Fruit fly (Drosophila melanogaster) whole organism, embryonic: ENCODE data around the gene CG16790.

Experiments
- Atf-2 ChIP-seq: fragments of 200-800 bp; sonication (Bioruptor generic); optimal IDR thresholded peaks from 2 replicates; lab custom pipeline; 2016; ENCODE audit warnings: missing biosample characterization, missing genetic modification characterization
- Atf3 ChIP-seq: fragments of 200-800 bp; sonication (Bioruptor generic); optimal IDR thresholded peaks from 3 replicates; lab custom pipeline; 2016; ENCODE audit warnings: missing biosample characterization, missing genetic modification characterization
- B-H1 ChIP-seq: fragments of 200-800 bp; sonication (Bioruptor generic); IDR thresholded peaks from 3 replicates; pipeline ENCODE4 v1.3.6; 2022; ENCODE audit warnings: missing biosample characterization, missing genetic modification characterization
- CG10431 ChIP-seq: fragments of 200-800 bp; sonication (Bioruptor generic); optimal IDR thresholded peaks from 3 replicates; lab custom pipeline; 2018; ENCODE audit warnings: missing biosample characterization, mild to moderate bottlenecking, missing genetic modification characterization
- CG11695 ChIP-seq: fragments of 200-800 bp; sonication (Bioruptor generic); IDR thresholded peaks from 3 replicates; pipeline ENCODE4 v1.3.6; 2022; ENCODE audit warnings: missing biosample characterization, missing genetic modification characterization
- CG11696 ChIP-seq: fragments of 200-800 bp; sonication (Bioruptor generic); IDR thresholded peaks from 2 replicates; pipeline ENCODE4 v1.3.6; 2022; ENCODE audit warnings: missing biosample characterization, missing genetic modification characterization
- CG15269 ChIP-seq: fragments of 200-800 bp; sonication (Bioruptor generic); optimal IDR thresholded peaks from 2 replicates; lab custom pipeline; 2018; ENCODE audit warnings: missing biosample characterization, mild to moderate bottlenecking, missing genetic modification characterization, moderate library complexity
- CG16779 ChIP-seq: fragments of 200-800 bp; sonication (Bioruptor generic); IDR thresholded peaks from 2 replicates; pipeline ENCODE4 v1.3.6; 2022; ENCODE audit warnings: missing biosample characterization, missing genetic modification characterization
- CG16813 ChIP-seq: fragments of 200-800 bp; sonication (Bioruptor generic); IDR thresholded peaks from 3 replicates; pipeline ENCODE4 v1.3.6; 2022; ENCODE audit warnings: missing biosample characterization, missing genetic modification characterization; ENCODE audit not compliant: partially characterized antibody
- CG17912 ChIP-seq: fragments of 200-800 bp; sonication (Bioruptor generic); optimal IDR thresholded peaks from 2 replicates; lab custom pipeline; 2018; ENCODE audit warnings: missing biosample characterization, mild to moderate bottlenecking, missing genetic modification characterization
- CG18476 ChIP-seq: fragments of 200-800 bp; sonication (Bioruptor generic); optimal IDR thresholded peaks from 2 replicates; lab custom pipeline; 2016; ENCODE audit warnings: missing biosample characterization, mild to moderate bottlenecking, missing genetic modification characterization
- CG3838 ChIP-seq: fragments of 200-800 bp; sonication (Bioruptor generic); optimal IDR thresholded peaks from 3 replicates; lab custom pipeline; 2016; ENCODE audit warnings: missing biosample characterization, missing genetic modification characterization
- CG43689 ChIP-seq: fragments of 200-800 bp; sonication (Bioruptor generic); IDR thresholded peaks from 2 replicates; pipeline ENCODE4 v1.3.6; 2022; ENCODE audit warnings: missing biosample characterization, missing genetic modification characterization
- CG4854 ChIP-seq: fragments of 200-800 bp; sonication (Bioruptor generic); optimal IDR thresholded peaks from 2 replicates; lab custom pipeline; 2016; ENCODE audit warnings: missing biosample characterization, missing genetic modification characterization, inconsistent platforms
- CG5953 ChIP-seq: fragments of 200-800 bp; sonication (Bioruptor generic); IDR thresholded peaks from 2 replicates; pipeline ENCODE4 v1.3.6; 2022; ENCODE audit warnings: missing biosample characterization, missing genetic modification characterization
- CG6175 ChIP-seq: fragments of 200-800 bp; sonication (Bioruptor generic); IDR thresholded peaks from 3 replicates; pipeline ENCODE4 v1.3.6; 2022; ENCODE audit warnings: missing biosample characterization, missing genetic modification characterization
- CG8388 ChIP-seq: fragments of 200-800 bp; sonication (Bioruptor generic); optimal IDR thresholded peaks from 2 replicates; lab custom pipeline; 2019; ENCODE audit warnings: missing biosample characterization, mild to moderate bottlenecking, missing genetic modification characterization, moderate library complexity
- CG9437 ChIP-seq: fragments of 200-800 bp; sonication (Bioruptor generic); optimal IDR thresholded peaks from 2 replicates; lab custom pipeline; 2018; ENCODE audit warnings: missing biosample characterization, mild to moderate bottlenecking, missing genetic modification characterization
- Dip3 ChIP-seq: fragments of 200-800 bp; sonication (Bioruptor generic); optimal IDR thresholded peaks from 3 replicates; lab custom pipeline; 2016; ENCODE audit warnings: missing biosample characterization, missing genetic modification characterization
- Doc3 ChIP-seq: fragments of 200-800 bp; sonication (Bioruptor generic); IDR thresholded peaks from 3 replicates; pipeline ENCODE4 v1.3.6; 2022; ENCODE audit warnings: missing biosample characterization, missing genetic modification characterization; ENCODE audit not compliant: partially characterized antibody
- Drgx ChIP-seq: fragments of 200-800 bp; sonication (Bioruptor generic); IDR thresholded peaks from 2 replicates; pipeline ENCODE4 v1.3.6; 2022; ENCODE audit warnings: missing biosample characterization, missing genetic modification characterization
- Elba2 ChIP-seq: fragments of 200-800 bp; sonication (Bioruptor generic); optimal IDR thresholded peaks from 3 replicates; lab custom pipeline; 2016; ENCODE audit warnings: missing biosample characterization, missing genetic modification characterization
- Gsc ChIP-seq: fragments of 200-800 bp; sonication (Bioruptor generic); IDR thresholded peaks from 2 replicates; pipeline ENCODE4 v1.3.6; 2022; ENCODE audit warnings: missing biosample characterization, missing genetic modification characterization
- H2.0 ChIP-seq: fragments of 200-800 bp; sonication (Bioruptor generic); IDR thresholded peaks from 2 replicates; pipeline ENCODE4 v1.3.6; 2022; ENCODE audit warnings: missing biosample characterization, missing genetic modification characterization
- HLH3B ChIP-seq: fragments of 200-800 bp; sonication (Bioruptor generic); IDR thresholded peaks from 2 replicates; pipeline ENCODE4 v1.3.6; 2022; ENCODE audit warnings: missing biosample characterization, missing genetic modification characterization
- HLH4C ChIP-seq: fragments of 200-800 bp; sonication (Bioruptor generic); IDR thresholded peaks from 3 replicates; pipeline ENCODE4 v1.3.6; 2022; ENCODE audit warnings: missing biosample characterization, missing genetic modification characterization; ENCODE audit not compliant: partially characterized antibody
- HLH54F ChIP-seq: fragments of 200-800 bp; sonication (Bioruptor generic); optimal IDR thresholded peaks from 3 replicates; lab custom pipeline; 2016; ENCODE audit warnings: missing biosample characterization, missing genetic modification characterization
- Hr78 ChIP-seq, 2 experiments: fragments of 200-800 bp in 1 of 2; fragments of >200 bp in 1 of 2; sonication (Bioruptor generic) in 1 of 2; optimal IDR thresholded peaks; 2 replicates each; lab custom pipeline; 2017 to 2019; ENCODE audit warnings: missing biosample characterization in 2 of 2, missing genetic modification characterization in 2 of 2, mild to moderate bottlenecking in 1 of 2, moderate library complexity in 1 of 2
- Kr ChIP-seq: fragments of 200-800 bp; sonication (Bioruptor generic); optimal IDR thresholded peaks from 2 replicates; lab custom pipeline; 2017; ENCODE audit warnings: missing biosample characterization, mild to moderate bottlenecking, missing genetic modification characterization
- Nf-YA ChIP-seq: fragments of 200-800 bp; sonication (Bioruptor generic); IDR thresholded peaks from 2 replicates; pipeline ENCODE4 v1.3.6; 2022; ENCODE audit warnings: missing biosample characterization, missing genetic modification characterization
- Nf-YB ChIP-seq: fragments of 200-800 bp; sonication (Bioruptor generic); optimal IDR thresholded peaks from 3 replicates; lab custom pipeline; 2019; ENCODE audit warnings: missing biosample characterization, mild to moderate bottlenecking, missing genetic modification characterization, moderate library complexity
- Poxn ChIP-seq: fragments of 200-800 bp; sonication (Bioruptor generic); IDR thresholded peaks from 2 replicates; pipeline ENCODE4 v1.3.6; 2022; ENCODE audit warnings: missing biosample characterization, missing genetic modification characterization
- Side ChIP-seq: fragments of 200-800 bp; sonication (Bioruptor generic); optimal IDR thresholded peaks from 2 replicates; lab custom pipeline; 2016; ENCODE audit warnings: missing biosample characterization, missing genetic modification characterization
- Sin3A ChIP-seq: fragments of >200 bp; optimal IDR thresholded peaks from 2 replicates; lab custom pipeline; 2018
- Six4 ChIP-seq: fragments of 200-800 bp; sonication (Bioruptor generic); optimal IDR thresholded peaks from 2 replicates; lab custom pipeline; 2016; ENCODE audit warnings: missing biosample characterization, missing genetic modification characterization
- Sox102F ChIP-seq: fragments of 200-800 bp; sonication (Bioruptor generic); optimal IDR thresholded peaks from 2 replicates; lab custom pipeline; 2018; ENCODE audit warnings: missing biosample characterization, mild to moderate bottlenecking, missing genetic modification characterization, moderate library complexity
- Trl ChIP-seq, 3 experiments: fragments of >200 bp in 2 of 3; fragments of 200-800 bp in 1 of 3; sonication (Bioruptor generic) in 1 of 3; optimal IDR thresholded peaks; 2 replicates in 1 of 3; 3 replicates in 2 of 3; lab custom pipeline; 2016 to 2017; ENCODE audit warnings: missing biosample characterization in 1 of 3, missing genetic modification characterization in 1 of 3
- az2 ChIP-seq: fragments of 200-800 bp; sonication (Bioruptor generic); optimal IDR thresholded peaks from 3 replicates; lab custom pipeline; 2016; ENCODE audit warnings: missing biosample characterization, missing genetic modification characterization
- bowl ChIP-seq: fragments of 200-800 bp; sonication (Bioruptor generic); IDR thresholded peaks from 2 replicates; pipeline ENCODE4 v1.3.6; 2022; ENCODE audit warnings: missing biosample characterization, missing genetic modification characterization
- ci ChIP-seq: fragments of 200-800 bp; sonication (Bioruptor generic); IDR thresholded peaks from 3 replicates; pipeline ENCODE4 v1.3.6; 2022; ENCODE audit warnings: missing biosample characterization, missing genetic modification characterization
- da ChIP-seq: fragments of 200-800 bp; sonication (Bioruptor generic); optimal IDR thresholded peaks from 2 replicates; lab custom pipeline; 2016; ENCODE audit warnings: missing biosample characterization, missing genetic modification characterization
- esg ChIP-seq: fragments of 200-800 bp; sonication (Bioruptor generic); conservative IDR thresholded peaks from 2 replicates; pipeline ENCODE4 v1.3.6; 2022; ENCODE audit warnings: missing biosample characterization, missing genetic modification characterization
- gce ChIP-seq: fragments of 200-800 bp; sonication (Bioruptor generic); IDR thresholded peaks from 3 replicates; pipeline ENCODE4 v1.3.6; 2022; ENCODE audit warnings: missing biosample characterization, missing genetic modification characterization
- gsb ChIP-seq: fragments of 200-800 bp; sonication (Bioruptor generic); IDR thresholded peaks from 2 replicates; pipeline ENCODE4 v1.3.6; 2022; ENCODE audit warnings: missing biosample characterization, missing genetic modification characterization
- knrl ChIP-seq: fragments of 200-800 bp; sonication (Bioruptor generic); IDR thresholded peaks from 3 replicates; pipeline ENCODE4 v1.3.6; 2022; ENCODE audit warnings: missing biosample characterization, missing genetic modification characterization; ENCODE audit not compliant: partially characterized antibody
- mirr ChIP-seq: fragments of 200-800 bp; sonication (Bioruptor generic); optimal IDR thresholded peaks from 3 replicates; lab custom pipeline; 2018; ENCODE audit warnings: missing biosample characterization, mild to moderate bottlenecking, missing genetic modification characterization
- org-1 ChIP-seq: fragments of 200-800 bp; sonication (Bioruptor generic); optimal IDR thresholded peaks from 2 replicates; lab custom pipeline; 2017; ENCODE audit warnings: missing biosample characterization, missing genetic modification characterization
- repo ChIP-seq: fragments of 200-800 bp; sonication (Bioruptor generic); optimal IDR thresholded peaks from 2 replicates; lab custom pipeline; 2016; ENCODE audit warnings: missing biosample characterization, missing genetic modification characterization
- sc ChIP-seq, 3 experiments: fragments of >200 bp in 2 of 3; fragments of 200-800 bp in 1 of 3; sonication (Bioruptor generic) in 1 of 3; optimal IDR thresholded peaks; 2 replicates in 2 of 3; 3 replicates in 1 of 3; lab custom pipeline; 2017; ENCODE audit warnings: mild to moderate bottlenecking in 1 of 3, missing biosample characterization in 1 of 3, missing genetic modification characterization in 1 of 3, missing genetic modification reagents in 1 of 3
- usp ChIP-seq: fragments of >200 bp; optimal IDR thresholded peaks from 2 replicates; lab custom pipeline; 2017; ENCODE audit warnings: missing biosample characterization, missing genetic modification characterization
- wdn ChIP-seq: fragments of 200-800 bp; sonication (Bioruptor generic); IDR thresholded peaks from 2 replicates; pipeline ENCODE4 v1.3.6; 2022; ENCODE audit warnings: missing biosample characterization, missing genetic modification characterization

CG16790 gene

dm6 chr3R:9534125-9534496, 35.9 kb downstream of the CG16790 start (continued):
- no peak for TF ChIP-seq sc (optimal IDR thresholded peaks at IDR 0.05; lab: Kevin White, UChicago)
- TF ChIP-seq sc (GFP tag; optimal IDR thresholded peaks at IDR 0.05; lab: Kevin White, UChicago): peak; percentile 92
- no peak for TF ChIP-seq Sin3A
- TF ChIP-seq Kr (GFP tag; lab: Kevin White, UChicago): no peak
- peak; percentile 78 for TF ChIP-seq gsb
- TF ChIP-seq CG15269 (tag; lab: Kevin White, UChicago): peak; percentile 95
- TF ChIP-seq Gsc: no peak; the same call in 1 of the 2 replicates
- TF ChIP-seq Six4 (GFP tag; lab: Kevin White, UChicago): peak; percentile 91
- peak; percentile 79 for TF ChIP-seq bowl (GFP tag; lab: Robert Waterston, UW)
- TF ChIP-seq Doc3 (GFP tag; lab: Robert Waterston, UW): no peak
- peak; percentile 78 for TF ChIP-seq Nf-YB (GFP tag; lab: Kevin White, UChicago)
- TF ChIP-seq CG6175: 0 out of 3 replicates have a peak, but pooled peaks have one; percentile 64
- TF ChIP-seq Hr78 (GFP tag; optimal IDR thresholded peaks at IDR 0.05; lab: Kevin White, UChicago): peak in 1 of 2 experiments; percentile 68
- peak; percentile 93 for TF ChIP-seq H2.0 (GFP tag; lab: Robert Waterston, UW)
- peak; percentile 82 for TF ChIP-seq CG11696 (GFP tag; lab: Robert Waterston, UW)
- TF ChIP-seq CG10431 (GFP tag; lab: Kevin White, UChicago): peak; percentile 82
- TF ChIP-seq CG43689 (GFP tag; lab: Robert Waterston, UW): no peak; the same call in none of the 2 replicates
- TF ChIP-seq Drgx (GFP tag; lab: Robert Waterston, UW): peak; percentile 93
- TF ChIP-seq mirr (GFP tag; lab: Kevin White, UChicago): no peak
- TF ChIP-seq Sox102F (GFP tag; lab: Kevin White, UChicago): peak; percentile 99
- peak; percentile 98 for TF ChIP-seq ci (GFP tag; lab: Robert Waterston, UW)
- TF ChIP-seq usp (GFP tag; lab: Kevin White, UChicago): no peak
- TF ChIP-seq Atf3 (GFP tag; lab: Kevin White, UChicago): peak; percentile 94
- peak; percentile 90 for TF ChIP-seq CG18476 (GFP tag; lab: Kevin White, UChicago)
- peak; percentile 90 for TF ChIP-seq CG11695 (GFP tag; lab: Robert Waterston, UW)
- no peak for TF ChIP-seq knrl (GFP tag; lab: Robert Waterston, UW)
- peak; percentile 90 for TF ChIP-seq CG5953 (GFP tag; lab: Robert Waterston, UW)
- peak; percentile 60 for TF ChIP-seq CG16779
- peak; percentile 37; the same call in 1 of the 2 replicates for TF ChIP-seq Poxn (GFP tag; lab: Robert Waterston, UW)
- TF ChIP-seq da (GFP tag; lab: Kevin White, UChicago): peak; percentile 82
- TF ChIP-seq gce (GFP tag; lab: Robert Waterston, UW): peak; percentile 94
- peak; percentile 85 for TF ChIP-seq CG4854 (GFP tag; lab: Kevin White, UChicago)
- TF ChIP-seq Nf-YA: peak; percentile 84
- TF ChIP-seq Atf-2 (GFP tag; lab: Kevin White, UChicago): peak; percentile 93
- TF ChIP-seq HLH54F (GFP tag; lab: Kevin White, UChicago): peak; percentile 82
- no peak for TF ChIP-seq Trl (optimal IDR thresholded peaks at IDR 0.05; lab: Kevin White, UChicago)
- peak; percentile 88 for TF ChIP-seq Trl (GFP tag; optimal IDR thresholded peaks at IDR 0.05; lab: Kevin White, UChicago)
- TF ChIP-seq CG16813 (GFP tag; lab: Robert Waterston, UW): no peak
- peak; percentile 88 for TF ChIP-seq Dip3 (GFP tag; lab: Kevin White, UChicago)
- TF ChIP-seq Side (GFP tag; lab: Kevin White, UChicago): peak; percentile 87
- peak; percentile 96 for TF ChIP-seq az2 (GFP tag; lab: Kevin White, UChicago)
- TF ChIP-seq wdn (GFP tag; lab: Robert Waterston, UW): peak; percentile 84
- peak; percentile 58 for TF ChIP-seq CG17912
- peak; percentile 90 for TF ChIP-seq CG9437 (GFP tag; lab: Kevin White, UChicago)
- no peak for TF ChIP-seq HLH4C
- TF ChIP-seq org-1 (GFP tag; lab: Kevin White, UChicago): peak; percentile 84
- TF ChIP-seq CG3838 (GFP tag; lab: Kevin White, UChicago): peak; percentile 78
- TF ChIP-seq B-H1 (GFP tag; lab: Robert Waterston, UW): peak; percentile 86
- TF ChIP-seq repo (GFP tag; lab: Kevin White, UChicago): peak; percentile 86
- peak; percentile 92 for TF ChIP-seq esg (GFP tag; lab: Robert Waterston, UW)
- no peak for TF ChIP-seq Elba2 (GFP tag; lab: Kevin White, UChicago)
- peak; percentile 93 for TF ChIP-seq HLH3B (GFP tag; lab: Robert Waterston, UW)
- peak; percentile 96 for TF ChIP-seq CG8388 (GFP tag; lab: Kevin White, UChicago)
